Worm (Caenorhabditis elegans): ENCODE results near the gene F35C11.7.

The F35C11.7 gene

DNA sequence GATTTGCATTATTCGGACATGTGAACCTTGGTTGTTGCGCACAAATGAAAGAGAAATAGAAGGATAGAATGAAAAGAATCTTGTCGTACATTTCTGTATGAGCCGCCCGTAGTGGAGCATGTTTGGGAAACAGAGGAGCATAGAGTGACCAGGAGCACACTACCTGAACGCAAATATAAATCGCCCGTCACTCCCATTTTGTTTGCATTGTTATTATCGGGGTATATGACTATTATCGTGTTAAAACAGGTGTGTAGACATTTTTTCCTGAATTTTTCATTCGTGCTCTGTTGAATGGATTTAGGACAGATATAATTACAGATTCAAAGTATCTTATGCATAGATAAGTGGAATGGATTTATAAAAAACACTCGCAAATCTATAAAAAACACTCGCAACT lies 13.2 kb downstream of the F35C11.7 start, which contains the start of gene K01C8.2:
Gene K01C8.2, minus strand, starts transcription at position 101 of the 400 bp plus-strand sequence.
- TF ChIP-seq W03F9.2 (tag; optimal IDR thresholded peaks at IDR 0.05) = no peak
- no peak for TF ChIP-seq dao-5 (tag; optimal IDR thresholded peaks at IDR 0.05)
- no peak for TF ChIP-seq him-1 (tag; optimal IDR thresholded peaks at IDR 0.05)

DNA sequence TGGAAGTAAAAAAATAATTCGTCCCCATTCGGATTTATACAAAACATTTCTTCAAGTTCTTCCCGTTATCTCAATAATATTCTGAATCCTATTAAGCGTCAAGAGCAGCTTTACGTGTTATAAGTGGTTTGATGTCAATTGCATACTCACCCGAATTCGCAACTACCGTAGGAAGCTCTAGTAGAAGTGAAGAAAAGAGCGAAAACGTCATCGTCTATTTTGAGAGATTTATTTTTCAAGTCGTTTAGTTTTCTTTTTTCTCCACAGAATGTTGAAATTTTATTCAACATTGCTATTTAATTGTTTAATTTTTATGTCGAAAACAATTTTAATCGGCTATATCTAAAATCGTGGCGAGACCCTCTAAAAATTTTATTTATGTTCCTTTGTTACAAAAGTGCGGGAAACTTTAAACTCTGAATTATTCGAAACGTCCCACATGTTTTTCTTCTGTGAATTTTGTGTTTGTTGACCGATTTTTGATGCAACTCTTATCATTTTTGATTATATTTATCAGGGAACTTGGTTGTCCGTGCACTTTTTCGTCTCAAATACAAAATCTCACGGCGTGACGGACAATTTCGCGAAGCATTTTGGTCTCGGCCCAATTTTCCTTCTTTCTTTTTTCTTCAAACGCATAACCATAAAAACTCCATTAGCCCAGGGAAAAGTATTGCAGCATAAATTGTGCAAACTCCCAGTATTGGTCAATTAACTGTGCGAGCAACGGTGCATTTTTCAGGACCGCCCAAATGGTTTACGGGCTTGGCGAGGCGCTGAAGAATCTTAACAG lies 13.9 kb downstream of the F35C11.7 start, which contains the start of gene tdc-1:
Gene tdc-1, plus strand, starts transcription at position 743 of the 793 bp plus-strand sequence.
- TF ChIP-seq dao-5 (tag; optimal IDR thresholded peaks at IDR 0.05) = no peak

DNA sequence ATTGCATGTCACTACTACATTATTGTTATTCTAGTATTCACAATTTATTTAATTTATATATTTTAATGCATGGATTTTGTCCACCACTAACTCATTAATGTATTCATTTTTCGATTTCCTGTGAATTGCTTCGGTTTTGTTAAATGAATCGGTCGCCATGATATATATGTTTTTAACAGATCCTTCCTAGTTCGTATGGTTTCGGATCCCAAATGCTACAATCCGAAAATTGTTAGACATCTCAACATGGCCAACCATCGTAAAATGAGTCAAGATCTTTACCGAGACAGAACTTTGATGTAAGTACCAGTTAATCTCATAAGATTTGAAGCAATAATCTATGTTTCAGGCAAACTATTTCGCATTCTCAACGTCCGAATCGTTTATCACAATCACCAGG lies 16.9 kb downstream of the F35C11.7 start:
- no peak for TF ChIP-seq dao-5 (tag; optimal IDR thresholded peaks at IDR 0.05)
- no peak for TF ChIP-seq W03F9.2 (tag; optimal IDR thresholded peaks at IDR 0.05)
- TF ChIP-seq him-1 (tag; optimal IDR thresholded peaks at IDR 0.05) = no peak

DNA sequence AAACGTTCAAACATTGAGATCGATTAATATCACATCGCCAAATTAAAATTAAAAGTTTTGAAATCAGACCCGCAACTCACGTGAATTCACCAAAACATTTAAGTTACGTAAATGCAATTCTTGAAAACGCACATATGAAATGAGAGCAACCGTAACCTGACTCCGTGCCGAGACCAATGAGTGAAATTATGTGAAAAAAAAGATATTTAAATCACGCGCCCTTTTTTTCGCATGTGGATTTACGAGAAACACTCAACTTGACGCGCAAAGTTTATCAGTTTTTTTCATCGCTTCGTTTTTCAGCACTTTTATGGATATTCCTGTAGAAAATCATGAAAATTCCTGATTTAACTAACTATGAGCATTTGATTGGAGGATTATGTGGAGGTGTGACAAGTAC lies 19.9 kb downstream of the F35C11.7 start, which contains the start of the genes gei-14 and slc-25A32:
Gene gei-14, minus strand, starts transcription at position 175 of the 400 bp plus-strand sequence.
Gene slc-25A32, plus strand, starts transcription at position 242 of the 400 bp plus-strand sequence.
- TF ChIP-seq W03F9.2 (tag; optimal IDR thresholded peaks at IDR 0.05) (peak; percentile 62), dao-5 (tag; optimal IDR thresholded peaks at IDR 0.05) (no peak)

DNA sequence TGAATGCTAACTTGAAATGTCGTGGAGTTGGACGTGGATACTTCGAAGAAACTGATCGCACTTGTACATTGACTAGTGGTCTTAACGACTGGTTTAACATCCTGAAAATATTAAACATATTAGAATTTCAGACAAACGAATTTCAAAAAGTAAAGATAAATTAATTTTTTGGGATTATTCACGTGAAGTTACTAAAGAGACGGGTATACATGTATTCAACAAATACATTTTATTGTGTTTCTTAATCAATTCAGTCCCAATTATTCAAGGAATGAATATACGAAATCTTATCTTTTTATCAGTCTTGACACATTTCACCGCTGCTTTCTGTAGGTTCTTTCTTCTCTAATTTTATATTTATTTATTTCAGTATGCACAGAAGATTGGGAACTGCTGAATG lies 22.3 kb downstream of the F35C11.7 start, which contains the start of the genes mrpl-10 and clec-142:
Gene mrpl-10, minus strand, starts transcription at position 101 of the 400 bp plus-strand sequence.
Gene clec-142, plus strand, starts transcription at position 264 of the 400 bp plus-strand sequence.
- TF ChIP-seq W03F9.2 (tag; optimal IDR thresholded peaks at IDR 0.05) = no peak
- TF ChIP-seq him-1 (tag; optimal IDR thresholded peaks at IDR 0.05) = no peak
- TF ChIP-seq dao-5 (tag; optimal IDR thresholded peaks at IDR 0.05) = no peak

DNA sequence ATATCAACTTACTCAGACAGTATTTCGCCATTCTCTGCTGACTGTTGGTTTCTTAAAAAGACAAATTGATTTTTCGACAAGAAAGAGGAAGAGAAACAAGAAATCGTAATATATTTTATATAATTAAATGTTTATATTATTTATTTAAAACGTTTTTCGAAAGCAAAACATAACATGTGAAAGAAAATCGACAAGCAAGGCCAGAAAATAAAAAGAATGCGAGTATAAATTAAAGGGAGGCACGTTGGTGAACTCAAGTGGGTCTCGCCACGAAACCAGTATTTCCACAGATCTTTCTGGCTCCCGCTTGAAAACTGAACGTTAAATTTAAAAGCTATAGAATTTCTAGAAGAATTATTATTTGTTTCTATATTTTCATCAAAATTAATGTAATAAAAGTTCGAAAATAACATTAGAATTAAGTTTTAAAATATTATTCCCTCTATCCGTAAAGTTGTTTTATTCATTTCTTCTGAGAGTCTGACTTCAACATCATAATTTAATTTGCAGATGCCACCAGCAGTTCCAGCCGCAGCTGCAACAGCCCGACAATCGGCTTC lies 27.1 kb downstream of the F35C11.7 start, which contains the start of the genes nst-1 and cct-4:
Gene nst-1, minus strand, starts transcription at position 51 of the 560 bp plus-strand sequence.
Gene cct-4, plus strand, starts transcription at position 510 of the 560 bp plus-strand sequence.
- TF ChIP-seq W03F9.2 (tag; optimal IDR thresholded peaks at IDR 0.05) (peak; percentile 61), dao-5 (tag; optimal IDR thresholded peaks at IDR 0.05) (no peak), him-1 (tag; optimal IDR thresholded peaks at IDR 0.05) (no peak)

DNA sequence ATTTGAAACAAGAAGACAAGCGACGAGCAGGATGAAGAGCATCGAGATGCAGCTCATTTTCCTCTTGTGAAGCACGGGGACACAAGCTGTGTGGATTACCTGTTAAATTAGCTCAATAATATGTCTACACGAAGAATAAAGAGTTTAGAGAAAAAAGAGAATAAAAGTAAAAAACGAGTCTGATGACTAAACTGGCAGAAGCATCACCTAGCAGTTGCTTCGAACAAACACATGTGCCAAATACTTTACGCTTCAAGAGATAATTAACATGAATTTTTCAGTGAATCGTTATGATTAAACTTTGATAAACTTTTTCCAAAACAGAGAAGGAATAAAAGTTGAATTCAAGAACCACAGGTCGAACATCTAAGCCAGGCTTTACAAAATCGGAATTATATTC lies 39.2 kb downstream of the F35C11.7 start, which contains the start of gene nlp-55:
Gene nlp-55, minus strand, starts transcription at position 101 of the 400 bp plus-strand sequence.
- TF ChIP-seq W03F9.2 (tag; optimal IDR thresholded peaks at IDR 0.05) (no peak), dao-5 (tag; optimal IDR thresholded peaks at IDR 0.05) (no peak), him-1 (tag; optimal IDR thresholded peaks at IDR 0.05) (no peak)
